Fruit fly (Drosophila melanogaster): ENCODE data around the gene CG31668.
A peak's percentile ranks its signal among the peaks of the same experiment; 100 is the strongest.

Gene CG31668

DNA sequence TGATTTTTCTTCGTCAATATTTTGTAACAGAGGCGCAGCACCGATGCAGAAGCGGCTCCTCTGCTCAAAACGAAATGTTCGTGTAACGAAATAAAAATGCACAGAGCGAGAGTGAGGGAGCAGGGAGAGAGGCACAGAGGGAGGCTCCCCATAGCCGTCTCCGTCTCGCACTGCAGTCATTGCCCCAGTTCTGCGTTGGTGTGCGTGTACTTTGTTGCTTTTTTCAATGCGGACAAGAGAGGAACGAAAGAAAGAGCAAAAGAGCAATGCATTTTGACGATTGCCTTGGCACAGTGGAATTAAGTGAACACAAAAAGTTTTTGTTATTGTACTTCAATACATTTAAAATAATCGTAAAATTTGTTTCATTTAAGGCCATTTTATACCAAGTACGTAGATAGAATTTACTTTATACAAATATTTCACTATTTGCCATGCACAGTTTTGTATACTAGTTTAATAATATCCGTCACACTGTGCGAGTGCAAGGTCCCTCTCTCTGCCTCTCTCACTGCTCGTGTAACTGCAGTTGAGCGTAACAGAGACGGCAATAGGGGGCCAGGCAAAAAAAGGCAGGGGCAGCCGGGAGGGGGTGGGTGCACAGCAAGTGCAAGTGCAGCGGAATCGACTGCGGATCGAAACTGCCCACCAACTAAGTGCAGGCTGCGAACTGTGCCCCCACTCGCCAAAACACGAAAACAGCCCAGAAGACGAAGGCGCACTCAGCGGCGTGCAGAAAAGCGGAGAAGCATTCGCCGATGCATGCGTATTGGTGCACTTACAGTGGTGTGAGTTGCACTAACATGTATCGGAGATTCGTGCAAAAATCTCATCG lies 3.7 kb downstream of the CG31668 start:
- TF ChIP-seq cato (GFP tag; optimal IDR thresholded peaks at IDR 0.05; ENCODE audit: borderline replicate concordance) (peak; percentile 99), CG7928 (GFP tag; optimal IDR thresholded peaks at IDR 0.05) (peak; percentile 44), Atf6 (GFP tag; IDR thresholded peaks at IDR 0.05) (peak; percentile 92), CG12155 (GFP tag; optimal IDR thresholded peaks at IDR 0.05) (peak; percentile 93), CG1832 (GFP tag; optimal IDR thresholded peaks at IDR 0.05) (peak; percentile 59), Chrac-16 (GFP tag; optimal IDR thresholded peaks at IDR 0.05) (peak; percentile 99), ttk (GFP tag; IDR thresholded peaks at IDR 0.05) (peak; percentile 99), sens (GFP tag) (peak; percentile 100), CG8359 (GFP tag; optimal IDR thresholded peaks at IDR 0.05; ENCODE audit: borderline replicate concordance) (peak; percentile 96), Tbp (GFP tag; optimal IDR thresholded peaks at IDR 0.05) (no peak), CG31388 (GFP tag; optimal IDR thresholded peaks at IDR 0.05) (peak; percentile 98), chinmo (GFP tag; IDR thresholded peaks at IDR 0.05; ENCODE audit: partially characterized antibody) (peak; percentile 73; the same call in 1 of the 4 replicates), fd3F (GFP tag; optimal IDR thresholded peaks at IDR 0.05) (peak; percentile 76), CG3838 (GFP tag; optimal IDR thresholded peaks at IDR 0.05) (peak; percentile 93), CG34376 (GFP tag; optimal IDR thresholded peaks at IDR 0.05) (no peak), pzg (GFP tag; optimal IDR thresholded peaks at IDR 0.05) (no peak), CG6765 (GFP tag; optimal IDR thresholded peaks at IDR 0.05) (no peak), eyg (GFP tag; optimal IDR thresholded peaks at IDR 0.05) (peak; percentile 92), CG1647 (GFP tag; optimal IDR thresholded peaks at IDR 0.05) (peak; percentile 96), lbe (GFP tag; optimal IDR thresholded peaks at IDR 0.05) (peak; percentile 99), NfI (GFP tag; optimal IDR thresholded peaks at IDR 0.05) (peak; percentile 95), CG33213 (GFP tag; optimal IDR thresholded peaks at IDR 0.05) (peak; percentile 98), esg (GFP tag; conservative IDR thresholded peaks at IDR 0.05) (peak; percentile 98), CG6254 (GFP tag; optimal IDR thresholded peaks at IDR 0.05) (peak; percentile 98), PHDP (tag; optimal IDR thresholded peaks at IDR 0.05) (peak; percentile 98), Ets97D (GFP tag; optimal IDR thresholded peaks at IDR 0.05) (peak; percentile 92), CG3726 (GFP tag; IDR thresholded peaks at IDR 0.05) (peak; percentile 98), hth (optimal IDR thresholded peaks at IDR 0.05) (no peak), her (GFP tag; optimal IDR thresholded peaks at IDR 0.05) (peak; percentile 92), Doc2 (GFP tag; IDR thresholded peaks at IDR 0.05) (peak; percentile 86), CG14965 (GFP tag; optimal IDR thresholded peaks at IDR 0.05; ENCODE audit: borderline replicate concordance) (peak; percentile 85), exex (tag; optimal IDR thresholded peaks at IDR 0.05) (peak; percentile 59), unc-4 (GFP tag; IDR thresholded peaks at IDR 0.05; ENCODE audit: partially characterized antibody) (no peak), Xbp1 (GFP tag; optimal IDR thresholded peaks at IDR 0.05) (peak; percentile 99), jumu (GFP tag; optimal IDR thresholded peaks at IDR 0.05) (peak; percentile 98), dimm (GFP tag; IDR thresholded peaks at IDR 0.05) (peak; percentile 99), CG1603 (tag; optimal IDR thresholded peaks at IDR 0.05) (peak; percentile 99), Hey (tag; optimal IDR thresholded peaks at IDR 0.05) (peak; percentile 65), CG2199 (GFP tag; IDR thresholded peaks at IDR 0.05) (peak; percentile 99), da (GFP tag; optimal IDR thresholded peaks at IDR 0.05) (peak; percentile 95), insv (GFP tag; optimal IDR thresholded peaks at IDR 0.05) (peak; percentile 60 to 61), Dbx (GFP tag; IDR thresholded peaks at IDR 0.05) (0 out of 3 replicates have a peak, but pooled peaks have one; percentile 30), CG17328 (GFP tag; IDR thresholded peaks at IDR 0.05) (peak; percentile 100), Fer3 (tag; optimal IDR thresholded peaks at IDR 0.05) (peak; percentile 94), CG6175 (GFP tag; IDR thresholded peaks at IDR 0.05) (peak; percentile 77), so (GFP tag; IDR thresholded peaks at IDR 0.05) (peak; percentile 99), Mes4 (GFP tag; optimal IDR thresholded peaks at IDR 0.05) (peak; percentile 99), NK7.1 (GFP tag; optimal IDR thresholded peaks at IDR 0.05) (peak; percentile 96), shn (GFP tag; optimal IDR thresholded peaks at IDR 0.05) (peak; percentile 95)
